Worm (Caenorhabditis elegans): Measurements from ENCODE around the gene ZC239.13.

- TF ChIP-seq unc-39 (tag; optimal IDR thresholded peaks at IDR 0.05) (no peak), blmp-1 (tag; optimal IDR thresholded peaks at IDR 0.05) (no peak), lin-13 (tag; optimal IDR thresholded peaks at IDR 0.05) (no peak), drap-1 (GFP tag; optimal IDR thresholded peaks at IDR 0.05) (no peak), mep-1 (tag; optimal IDR thresholded peaks at IDR 0.05) (no peak), pha-4 (tag; optimal IDR thresholded peaks at IDR 0.05) (no peak), lsy-2 (tag; optimal IDR thresholded peaks at IDR 0.05) (no peak), nhr-12 (tag; optimal IDR thresholded peaks at IDR 0.05) (no peak), bed-3 (GFP tag; optimal IDR thresholded peaks at IDR 0.05) (no peak), nhr-237 (tag; optimal IDR thresholded peaks at IDR 0.05) (no peak), zip-8 (tag; optimal IDR thresholded peaks at IDR 0.05) (no peak)
Measured at ce11 chrII:3240207-3240606, 17.6 kb upstream of the ZC239.13 start, which contains the start of gene C17F4.3.
